Fruit fly (Drosophila melanogaster) whole organism, pupa: ENCODE data around the gene Dad1.
A peak's percentile ranks its signal among the peaks of the same experiment; 100 is the strongest.

Experiments used
- CG10348 ChIP-seq: fragments of 200-800 bp; sonication (Bioruptor generic); IDR thresholded peaks from 2 replicates; pipeline ENCODE4 v1.3.6; 2022; ENCODE audit warnings: missing biosample characterization, missing genetic modification characterization
- CG12605 ChIP-seq: fragments of 200-800 bp; sonication (Bioruptor generic); IDR thresholded peaks from 2 replicates; pipeline ENCODE4 v1.3.6; 2022; ENCODE audit warnings: missing biosample characterization, missing genetic modification characterization
- CG13204 ChIP-seq: fragments of 200-800 bp; sonication (Bioruptor generic); optimal IDR thresholded peaks from 2 replicates; lab custom pipeline; 2018; ENCODE audit warnings: missing biosample characterization, mild to moderate bottlenecking, missing genetic modification characterization, moderate library complexity
- CG14655 ChIP-seq: fragments of 200-800 bp; sonication (Bioruptor generic); optimal IDR thresholded peaks from 3 replicates; lab custom pipeline; 2017; ENCODE audit warnings: mild to moderate bottlenecking, missing biosample characterization, missing genetic modification reagents, missing genetic modification characterization
- CG15710 ChIP-seq: fragments of 200-800 bp; sonication (Bioruptor generic); optimal IDR thresholded peaks from 2 replicates; lab custom pipeline; 2018; ENCODE audit warnings: missing biosample characterization, mild to moderate bottlenecking, missing genetic modification characterization, moderate library complexity
- CG17806 ChIP-seq: fragments of 200-800 bp; sonication (Bioruptor generic); optimal IDR thresholded peaks from 2 replicates; lab custom pipeline; 2018; ENCODE audit warnings: missing biosample characterization, mild to moderate bottlenecking, missing genetic modification characterization, moderate library complexity
- CG32121 ChIP-seq: fragments of 200-800 bp; sonication (Bioruptor generic); IDR thresholded peaks from 2 replicates; pipeline ENCODE4 v1.3.6; 2022; ENCODE audit warnings: missing biosample characterization, missing genetic modification characterization
- CG4496 ChIP-seq: fragments of 200-800 bp; sonication (Bioruptor generic); IDR thresholded peaks from 3 replicates; pipeline ENCODE4 v1.3.6; 2022; ENCODE audit warnings: missing biosample characterization, missing genetic modification characterization
- CG8159 ChIP-seq: fragments of 200-800 bp; sonication (Bioruptor generic); optimal IDR thresholded peaks from 3 replicates; lab custom pipeline; 2018; ENCODE audit warnings: missing biosample characterization, mild to moderate bottlenecking, missing genetic modification characterization, moderate library complexity
- D1 ChIP-seq: fragments of 200-800 bp; sonication (Bioruptor generic); optimal IDR thresholded peaks from 2 replicates; lab custom pipeline; 2018; ENCODE audit warnings: missing biosample characterization, mild to moderate bottlenecking, missing genetic modification characterization, moderate library complexity
- Pif1A ChIP-seq: fragments of 200-800 bp; sonication (Bioruptor generic); optimal IDR thresholded peaks from 3 replicates; lab custom pipeline; 2016; ENCODE audit warnings: missing biosample characterization, missing genetic modification characterization
- Pif1B ChIP-seq: fragments of 200-800 bp; sonication (Bioruptor generic); optimal IDR thresholded peaks from 3 replicates; lab custom pipeline; 2016; ENCODE audit warnings: missing biosample characterization, missing genetic modification characterization
- Snoo ChIP-seq: fragments of 200-800 bp; sonication (Bioruptor generic); optimal IDR thresholded peaks from 3 replicates; lab custom pipeline; 2017; ENCODE audit warnings: missing biosample characterization, mild to moderate bottlenecking, missing genetic modification characterization, inconsistent platforms
- fd96Ca ChIP-seq: fragments of 200-800 bp; sonication (Bioruptor generic); IDR thresholded peaks from 3 replicates; pipeline ENCODE4 v1.3.6; 2022; ENCODE audit warnings: missing biosample characterization, missing genetic modification characterization

- TF ChIP-seq CG15710 (tag; lab: Kevin White, UChicago), result peak; percentile 28
- TF ChIP-seq CG8159, result peak; percentile 57
- no peak for TF ChIP-seq Snoo
- TF ChIP-seq Pif1A, result no peak
- peak; percentile 44; the same call in 1 of the 2 replicates for TF ChIP-seq CG32121
- no peak for TF ChIP-seq CG17806 (tag; lab: Kevin White, UChicago)
- TF ChIP-seq fd96Ca (GFP tag; lab: Robert Waterston, UW), result peak; percentile 25; the same call in 1 of the 3 replicates
- TF ChIP-seq CG10348 (GFP tag; lab: Robert Waterston, UW), result no peak
- peak; percentile 39 for TF ChIP-seq D1
- no peak for TF ChIP-seq CG14655
- TF ChIP-seq CG4496, result 0 out of 3 replicates have a peak, but pooled peaks have one; percentile 15
- TF ChIP-seq CG12605 (GFP tag; lab: Robert Waterston, UW), result no peak
- peak; percentile 44 for TF ChIP-seq Pif1B
- TF ChIP-seq CG13204 (GFP tag; lab: Kevin White, UChicago), result no peak
Measured at dm6 chr2L:8414887-8415883, 31.2 kb upstream of the Dad1 start, which contains the start of the genes CG13398 and Akap200.
